Fruit fly (Drosophila melanogaster): ENCODE data around the gene m-cup.

Gene m-cup

dm6 chr3R:17117607-17118327, 31.4 kb downstream of the m-cup start:
- no peak for TF ChIP-seq CG10348 (GFP tag; IDR thresholded peaks at IDR 0.05)
- 0 out of 3 replicates have a peak, but pooled peaks have one; percentile 47 for TF ChIP-seq fd96Ca (GFP tag; IDR thresholded peaks at IDR 0.05)
- TF ChIP-seq EcR (GFP tag; optimal IDR thresholded peaks at IDR 0.05) = peak; percentile 80
- no peak for TF ChIP-seq Ets98B (GFP tag; IDR thresholded peaks at IDR 0.05)
- no peak for TF ChIP-seq CG32121 (GFP tag; IDR thresholded peaks at IDR 0.05)
- peak; percentile 60 for TF ChIP-seq CG14655 (GFP tag; optimal IDR thresholded peaks at IDR 0.05)
- TF ChIP-seq CG8159 (tag; optimal IDR thresholded peaks at IDR 0.05) = peak; percentile 63
- TF ChIP-seq CG15710 (tag; optimal IDR thresholded peaks at IDR 0.05) = peak; percentile 69
- TF ChIP-seq CG13204 (GFP tag; optimal IDR thresholded peaks at IDR 0.05) = peak; percentile 6
- peak; percentile 37 for TF ChIP-seq CG8301 (tag; optimal IDR thresholded peaks at IDR 0.05)
- no peak for TF ChIP-seq gl (tag; optimal IDR thresholded peaks at IDR 0.05)
- peak; percentile 32 for TF ChIP-seq Pif1B (GFP tag; optimal IDR thresholded peaks at IDR 0.05)
- peak; percentile 66 for TF ChIP-seq Snoo (tag; optimal IDR thresholded peaks at IDR 0.05)
- TF ChIP-seq Pif1A (GFP tag; optimal IDR thresholded peaks at IDR 0.05) = peak; percentile 12
- peak; percentile 7 for TF ChIP-seq CG17806 (tag; optimal IDR thresholded peaks at IDR 0.05)
- TF ChIP-seq CG34367 (tag; optimal IDR thresholded peaks at IDR 0.05) = peak; percentile 52
- peak; percentile 36; the same call in 1 of the 3 replicates for TF ChIP-seq CG4496 (GFP tag; IDR thresholded peaks at IDR 0.05)
- peak; percentile 56 for TF ChIP-seq CG9948 (tag; optimal IDR thresholded peaks at IDR 0.05)

DNA sequence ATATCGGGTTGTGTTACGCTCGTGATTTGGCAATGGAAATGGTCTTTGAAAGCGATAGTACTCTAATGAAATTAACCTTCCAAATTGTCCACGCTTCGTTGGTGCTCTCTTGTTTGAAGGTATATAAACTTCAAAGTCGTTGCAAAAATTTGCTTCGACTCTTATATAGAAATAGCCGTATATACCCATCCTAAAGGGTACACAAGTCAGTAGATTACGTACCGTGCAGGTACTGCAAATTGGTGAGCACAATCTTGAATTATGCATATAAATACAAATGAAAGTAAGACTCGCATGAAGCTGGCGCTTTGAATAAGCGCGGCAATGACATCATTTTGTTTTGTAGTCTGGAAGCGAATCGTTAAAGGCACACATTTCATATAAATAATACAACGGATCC, 33.0 kb downstream of the m-cup start:
- peak; percentile 14 for TF ChIP-seq CG17806 (tag; optimal IDR thresholded peaks at IDR 0.05)
- no peak for TF ChIP-seq Snoo (tag; optimal IDR thresholded peaks at IDR 0.05)
- no peak for TF ChIP-seq CG13204 (GFP tag; optimal IDR thresholded peaks at IDR 0.05)
- peak; percentile 46; the same call in 2 of the 3 replicates for TF ChIP-seq CG4496 (GFP tag; IDR thresholded peaks at IDR 0.05)
- no peak for TF ChIP-seq CG9948 (tag; optimal IDR thresholded peaks at IDR 0.05)
- no peak for TF ChIP-seq EcR (GFP tag; optimal IDR thresholded peaks at IDR 0.05)
- TF ChIP-seq CG8159 (tag; optimal IDR thresholded peaks at IDR 0.05) = peak; percentile 43

- TF ChIP-seq CG14655 (GFP tag; optimal IDR thresholded peaks at IDR 0.05) = no peak
- TF ChIP-seq CG8159 (tag; optimal IDR thresholded peaks at IDR 0.05) = no peak
Measured at dm6 chr3R:17115668-17116067, 33.5 kb downstream of the m-cup start.

- peak; percentile 96 for TF ChIP-seq EcR (GFP tag; optimal IDR thresholded peaks at IDR 0.05)
- TF ChIP-seq CG13204 (GFP tag; optimal IDR thresholded peaks at IDR 0.05) = no peak
Measured at dm6 chr3R:17110880-17111726, 38.1 kb downstream of the m-cup start.

DNA sequence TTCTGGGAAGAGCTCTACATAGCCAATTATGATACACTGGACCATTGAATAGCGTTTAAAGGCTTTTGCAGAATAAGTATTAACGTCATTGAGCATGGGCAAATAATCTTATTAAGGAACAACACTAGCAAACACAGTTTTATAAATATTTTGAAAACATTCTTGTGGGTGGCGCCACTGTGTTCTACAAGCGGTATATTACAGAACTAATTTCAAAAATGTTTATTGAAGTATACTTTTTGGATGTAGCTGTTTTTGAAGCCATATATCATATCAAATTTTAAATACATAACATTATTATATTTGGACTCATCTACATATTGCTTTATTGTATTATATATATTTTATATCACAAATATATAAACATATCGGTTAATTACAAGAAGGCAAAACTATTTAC, 40.3 kb downstream of the m-cup start:
- no peak for TF ChIP-seq CG14655 (GFP tag; optimal IDR thresholded peaks at IDR 0.05)
- TF ChIP-seq Pif1B (GFP tag; optimal IDR thresholded peaks at IDR 0.05) = no peak
- TF ChIP-seq fd96Ca (GFP tag; IDR thresholded peaks at IDR 0.05) = no peak
- no peak for TF ChIP-seq CG8159 (tag; optimal IDR thresholded peaks at IDR 0.05)
- no peak for TF ChIP-seq Snoo (tag; optimal IDR thresholded peaks at IDR 0.05)
- no peak for TF ChIP-seq CG13204 (GFP tag; optimal IDR thresholded peaks at IDR 0.05)
- TF ChIP-seq Ets98B (GFP tag; IDR thresholded peaks at IDR 0.05) = no peak
